Fruit fly (Drosophila melanogaster) whole organism, wandering third instar larva: Measurements from ENCODE around the gene CG10584.
A peak's percentile ranks its signal among the peaks of the same experiment; 100 is the strongest.

Experiments
- Abd-B ChIP-seq: fragments of >200 bp; optimal IDR thresholded peaks from 2 replicates; lab custom pipeline; 2017; ENCODE audit warnings: missing biosample characterization, missing genetic modification characterization
- CG32264 ChIP-seq: fragments of 200-800 bp; sonication (Bioruptor generic); optimal IDR thresholded peaks from 2 replicates; lab custom pipeline; 2016; ENCODE audit warnings: missing biosample characterization, missing genetic modification characterization
- CG9705 ChIP-seq: fragments of 200-800 bp; sonication (Bioruptor generic); optimal IDR thresholded peaks from 2 replicates; lab custom pipeline; 2018; ENCODE audit warnings: missing biosample characterization, mild to moderate bottlenecking, missing genetic modification characterization
- CrebA ChIP-seq: fragments of 200-800 bp; sonication (Bioruptor generic); optimal IDR thresholded peaks from 2 replicates; lab custom pipeline; 2016; ENCODE audit warnings: missing biosample characterization, mild to moderate bottlenecking, missing genetic modification characterization, borderline replicate concordance
- Dfd ChIP-seq: fragments of >200 bp; optimal IDR thresholded peaks from 2 replicates; lab custom pipeline; 2017; ENCODE audit warnings: missing biosample characterization, missing genetic modification characterization
- Dif ChIP-seq: fragments of 200-275, 200-300 bp; sonication (Bioruptor generic); optimal IDR thresholded peaks from 2 replicates; lab custom pipeline; 2018; ENCODE audit warnings: missing biosample characterization, missing genetic modification characterization; ENCODE audit not compliant: partially characterized antibody
- GATAd ChIP-seq: sonication (Bioruptor generic); optimal IDR thresholded peaks from 2 replicates; lab custom pipeline; 2016; ENCODE audit warnings: missing biosample characterization, missing genetic modification characterization
- HLH106 ChIP-seq: fragments of 200-800 bp; optimal IDR thresholded peaks from 3 replicates; lab custom pipeline; 2019; ENCODE audit warnings: missing biosample characterization, mild to moderate bottlenecking, missing genetic modification characterization, moderate library complexity
- Hnf4 ChIP-seq: fragments of 200-800 bp; sonication (Bioruptor generic); optimal IDR thresholded peaks from 2 replicates; lab custom pipeline; 2016; ENCODE audit warnings: missing biosample characterization, mild to moderate bottlenecking, missing genetic modification characterization
- Hr78 ChIP-seq: fragments of >200 bp; optimal IDR thresholded peaks from 2 replicates; lab custom pipeline; 2017; ENCODE audit warnings: missing biosample characterization, missing genetic modification characterization
- Hr83 ChIP-seq: fragments of 200-300 bp; sonication (Bioruptor generic); optimal IDR thresholded peaks from 2 replicates; lab custom pipeline; 2016; ENCODE audit warnings: missing biosample characterization, mild to moderate bottlenecking, missing genetic modification characterization, moderate library complexity; ENCODE audit not compliant: poor library complexity, severe bottlenecking
- Mio ChIP-seq: sonication (Bioruptor generic); optimal IDR thresholded peaks from 2 replicates; lab custom pipeline; 2016; ENCODE audit warnings: missing biosample characterization, missing genetic modification characterization
- N ChIP-seq: fragments of >200 bp; optimal IDR thresholded peaks from 2 replicates; lab custom pipeline; 2018; ENCODE audit warnings: missing biosample characterization, missing external identifiers, missing genetic modification characterization
- OdsH ChIP-seq: fragments of 200-800 bp; sonication (Bioruptor generic); optimal IDR thresholded peaks from 2 replicates; lab custom pipeline; 2016; ENCODE audit warnings: missing biosample characterization, mild to moderate bottlenecking, missing genetic modification characterization
- Rel ChIP-seq, 2 experiments: fragments of 200-800 bp; sonication (Bioruptor generic) in 1 of 2; optimal IDR thresholded peaks; 2 replicates in 1 of 2; 3 replicates in 1 of 2; lab custom pipeline; 2016 to 2019; ENCODE audit warnings: mild to moderate bottlenecking in 2 of 2, missing biosample characterization in 2 of 2, missing genetic modification characterization in 2 of 2, moderate library complexity in 1 of 2
- Sp1 ChIP-seq: fragments of 200-800 bp; sonication (Bioruptor generic); optimal IDR thresholded peaks from 3 replicates; lab custom pipeline; 2019; ENCODE audit warnings: missing biosample characterization, mild to moderate bottlenecking, missing genetic modification characterization, moderate library complexity
- Vsx2 ChIP-seq: fragments of 200-300, 225-300 bp; sonication (Bioruptor generic); optimal IDR thresholded peaks from 2 replicates; lab custom pipeline; 2018; ENCODE audit warnings: missing biosample characterization, missing genetic modification characterization; ENCODE audit not compliant: partially characterized antibody
- br ChIP-seq: fragments of 200-800 bp; sonication (Bioruptor generic); optimal IDR thresholded peaks from 2 replicates; lab custom pipeline; 2016; ENCODE audit warnings: missing biosample characterization, missing genetic modification characterization
- brk ChIP-seq: fragments of 200-800 bp; sonication (Bioruptor generic); optimal IDR thresholded peaks from 2 replicates; lab custom pipeline; 2016; ENCODE audit warnings: missing biosample characterization, mild to moderate bottlenecking, missing genetic modification characterization
- dl ChIP-seq, 2 experiments: fragments of 175-275, 200-275 bp in 1 of 2; fragments of 200-275 bp in 1 of 2; sonication (Bioruptor generic); optimal IDR thresholded peaks; lab custom pipeline; 2018; ENCODE audit warnings: mild to moderate bottlenecking in 2 of 2, missing biosample characterization in 2 of 2, missing genetic modification characterization in 2 of 2, moderate library complexity in 2 of 2; ENCODE audit not compliant: partially characterized antibody in 2 of 2, insufficient read depth in 1 of 2
- dmrt93B ChIP-seq: fragments of 200-800 bp; sonication (Bioruptor generic); optimal IDR thresholded peaks from 2 replicates; lab custom pipeline; 2018; ENCODE audit warnings: missing biosample characterization, mild to moderate bottlenecking, missing genetic modification characterization
- dsf ChIP-seq: sonication (Bioruptor generic); optimal IDR thresholded peaks from 2 replicates; lab custom pipeline; 2016; ENCODE audit warnings: missing biosample characterization, missing genetic modification characterization, borderline replicate concordance
- ey ChIP-seq: fragments of 200-800 bp; sonication (Bioruptor generic); optimal IDR thresholded peaks from 2 replicates; lab custom pipeline; 2016; ENCODE audit warnings: missing biosample characterization, missing genetic modification characterization
- foxo ChIP-seq, 2 experiments: fragments of 200-800 bp; sonication (Bioruptor generic); optimal IDR thresholded peaks; 2 replicates in 1 of 2; 3 replicates in 1 of 2; lab custom pipeline; 2016 to 2017; ENCODE audit warnings: missing biosample characterization in 2 of 2, missing genetic modification characterization in 2 of 2
- fru ChIP-seq: fragments of 200-800 bp; sonication (Bioruptor generic); optimal IDR thresholded peaks from 3 replicates; lab custom pipeline; 2016; ENCODE audit warnings: missing biosample characterization, mild to moderate bottlenecking, missing genetic modification characterization
- h ChIP-seq: fragments of 200-800 bp; sonication (Bioruptor generic); optimal IDR thresholded peaks from 3 replicates; lab custom pipeline; 2016; ENCODE audit warnings: missing biosample characterization, mild to moderate bottlenecking, missing genetic modification characterization
- jim ChIP-seq: fragments of 175-275, 200-325 bp; sonication (Bioruptor generic); optimal IDR thresholded peaks from 2 replicates; lab custom pipeline; 2016; ENCODE audit warnings: missing biosample characterization, mild to moderate bottlenecking, missing genetic modification characterization
- lola ChIP-seq: fragments of >200 bp; optimal IDR thresholded peaks from 2 replicates; lab custom pipeline; 2017; ENCODE audit warnings: missing biosample characterization, missing genetic modification characterization
- pan ChIP-seq: fragments of >200 bp; optimal IDR thresholded peaks from 2 replicates; lab custom pipeline; 2017
- psq ChIP-seq: fragments of 200-800 bp; sonication (Bioruptor generic); optimal IDR thresholded peaks from 3 replicates; lab custom pipeline; 2017; ENCODE audit warnings: missing biosample characterization, mild to moderate bottlenecking, missing genetic modification characterization, moderate library complexity
- rgr ChIP-seq: fragments of 200-800 bp; sonication (Bioruptor generic); optimal IDR thresholded peaks from 3 replicates; lab custom pipeline; 2016; ENCODE audit warnings: missing biosample characterization, mild to moderate bottlenecking, missing genetic modification characterization
- sage ChIP-seq: fragments of 200-800 bp; sonication (Bioruptor generic); optimal IDR thresholded peaks from 2 replicates; lab custom pipeline; 2016; ENCODE audit warnings: missing biosample characterization, mild to moderate bottlenecking, missing genetic modification characterization
- tai ChIP-seq: sonication (Bioruptor generic); optimal IDR thresholded peaks from 2 replicates; lab custom pipeline; 2016; ENCODE audit warnings: missing biosample characterization, missing genetic modification characterization
- usp ChIP-seq: fragments of >200 bp; optimal IDR thresholded peaks from 2 replicates; lab custom pipeline; 2017; ENCODE audit warnings: missing biosample characterization, missing genetic modification characterization
- woc ChIP-seq: sonication (Bioruptor generic); optimal IDR thresholded peaks from 2 replicates; lab custom pipeline; 2016; ENCODE audit warnings: missing biosample characterization, mild to moderate bottlenecking, missing genetic modification characterization

CG10584 gene

dm6 chr3L:20984414-20985208 is 46.5 kb downstream of the CG10584 start:
- TF ChIP-seq foxo (GFP tag; optimal IDR thresholded peaks at IDR 0.05; lab: Kevin White, UChicago), result no peak
- no peak for TF ChIP-seq usp (GFP tag; lab: Kevin White, UChicago)
- no peak for TF ChIP-seq dmrt93B (GFP tag; lab: Kevin White, UChicago)
- TF ChIP-seq brk (GFP tag; lab: Kevin White, UChicago), result peak; percentile 13
- TF ChIP-seq dl (GFP tag; optimal IDR thresholded peaks at IDR 0.05; lab: Kevin White, UChicago; ENCODE audit: insufficient read depth in 1 of 2, partially characterized antibody in 2 of 2), result no peak
- no peak for TF ChIP-seq CG9705 (GFP tag; lab: Kevin White, UChicago)
- no peak for TF ChIP-seq Hr83 (GFP tag; lab: Kevin White, UChicago)
- TF ChIP-seq HLH106 (tag; lab: Kevin White, UChicago), result no peak
- no peak for TF ChIP-seq jim (GFP tag; lab: Kevin White, UChicago)
- no peak for TF ChIP-seq Abd-B (GFP tag; lab: Kevin White, UChicago)
- peak; percentile 30 for TF ChIP-seq psq
- no peak for TF ChIP-seq Mio (GFP tag; lab: Kevin White, UChicago)
- TF ChIP-seq sage (GFP tag; lab: Kevin White, UChicago), result no peak
- no peak for TF ChIP-seq woc (GFP tag; lab: Kevin White, UChicago)
- peak; percentile 27 for TF ChIP-seq br (GFP tag; lab: Kevin White, UChicago)
- no peak for TF ChIP-seq Dif (GFP tag; lab: Kevin White, UChicago)
- TF ChIP-seq, all 38 proteins: peak for 3

- TF ChIP-seq rgr (GFP tag; lab: Kevin White, UChicago), result peak; percentile 14
- peak; percentile 19 for TF ChIP-seq h (GFP tag; lab: Kevin White, UChicago)
- no peak for TF ChIP-seq jim (GFP tag; lab: Kevin White, UChicago)
- TF ChIP-seq Hr78, result no peak
- peak; percentile 29 for TF ChIP-seq HLH106 (tag; lab: Kevin White, UChicago)
- TF ChIP-seq usp (GFP tag; lab: Kevin White, UChicago), result no peak
- no peak for TF ChIP-seq psq
- TF ChIP-seq Mio (GFP tag; lab: Kevin White, UChicago), result no peak
- TF ChIP-seq ey (GFP tag; lab: Kevin White, UChicago), result peak; percentile 16
- no peak for TF ChIP-seq brk (GFP tag; lab: Kevin White, UChicago)
- peak in 1 of 2 experiments; percentile 38 for TF ChIP-seq foxo (GFP tag; optimal IDR thresholded peaks at IDR 0.05; lab: Kevin White, UChicago)
- peak; percentile 33 for TF ChIP-seq Sp1 (GFP tag; lab: Kevin White, UChicago)
- TF ChIP-seq fru (GFP tag; lab: Kevin White, UChicago), result peak; percentile 44
Measured at dm6 chr3L:20983309-20983708, 47.9 kb downstream of the CG10584 start.

- no peak for TF ChIP-seq OdsH
- TF ChIP-seq Dfd, result no peak
- no peak for TF ChIP-seq Dif (GFP tag; lab: Kevin White, UChicago)
- TF ChIP-seq CrebA (GFP tag; lab: Kevin White, UChicago), result no peak
- no peak for TF ChIP-seq Hr78
- no peak for TF ChIP-seq CG32264 (GFP tag; lab: Kevin White, UChicago)
- TF ChIP-seq lola (GFP tag; lab: Kevin White, UChicago), result no peak
- no peak for TF ChIP-seq CG9705 (GFP tag; lab: Kevin White, UChicago)
Measured at dm6 chr3L:20982544-20982943, 48.6 kb downstream of the CG10584 start.

- TF ChIP-seq Mio (GFP tag; lab: Kevin White, UChicago) (no peak), psq (peak; percentile 9), br (GFP tag; lab: Kevin White, UChicago) (no peak), HLH106 (tag; lab: Kevin White, UChicago) (peak; percentile 33), pan (lab: Kevin White, UChicago) (no peak), dsf (GFP tag; lab: Kevin White, UChicago) (no peak), lola (GFP tag; lab: Kevin White, UChicago) (no peak), Dif (GFP tag; lab: Kevin White, UChicago) (no peak), N (no peak), tai (GFP tag; lab: Kevin White, UChicago) (no peak), rgr (GFP tag; lab: Kevin White, UChicago) (no peak), h (GFP tag; lab: Kevin White, UChicago) (peak; percentile 1), GATAd (GFP tag; lab: Kevin White, UChicago) (no peak), fru (GFP tag; lab: Kevin White, UChicago) (peak; percentile 38), sage (GFP tag; lab: Kevin White, UChicago) (no peak), Hnf4 (no peak), woc (GFP tag; lab: Kevin White, UChicago) (peak; percentile 21), CG9705 (GFP tag; lab: Kevin White, UChicago) (no peak), Rel (GFP tag; optimal IDR thresholded peaks at IDR 0.05; lab: Kevin White, UChicago) (no peak), Rel (tag; optimal IDR thresholded peaks at IDR 0.05; lab: Kevin White, UChicago) (no peak), CG32264 (GFP tag; lab: Kevin White, UChicago) (no peak), brk (GFP tag; lab: Kevin White, UChicago) (no peak), Sp1 (GFP tag; lab: Kevin White, UChicago) (peak; percentile 17), Vsx2 (GFP tag; lab: Kevin White, UChicago) (no peak), dmrt93B (GFP tag; lab: Kevin White, UChicago) (no peak), ey (GFP tag; lab: Kevin White, UChicago) (no peak), Hr78 (no peak), CrebA (GFP tag; lab: Kevin White, UChicago) (no peak), jim (GFP tag; lab: Kevin White, UChicago) (no peak), OdsH (peak; percentile 12), usp (GFP tag; lab: Kevin White, UChicago) (no peak), Hr83 (GFP tag; lab: Kevin White, UChicago) (no peak), dl (GFP tag; optimal IDR thresholded peaks at IDR 0.05; lab: Kevin White, UChicago; ENCODE audit: insufficient read depth in 1 of 2, partially characterized antibody in 2 of 2) (no peak)
Measured at dm6 chr3L:20981724-20982123, 49.4 kb downstream of the CG10584 start.
